Worm (Caenorhabditis elegans) whole organism, mixed stage, embryonic: ENCODE measurements around the gene rpap-3.

ENCODE experiments used
- lsy-2 ChIP-seq: fragments of 150-350 bp; optimal IDR thresholded peaks from 2 replicates; lab custom pipeline; 2014; ENCODE audit warnings: missing biosample characterization, missing genetic modification characterization
- nhr-28 ChIP-seq: fragments of 150-350 bp; optimal IDR thresholded peaks from 2 replicates; lab custom pipeline; 2014; ENCODE audit warnings: missing biosample characterization, missing genetic modification characterization
- snpc-4 ChIP-seq: fragments of 150-350 bp; optimal IDR thresholded peaks from 2 replicates; lab custom pipeline; 2014; ENCODE audit warnings: missing biosample characterization, missing genetic modification characterization
- zip-8 ChIP-seq: fragments of 150-350 bp; optimal IDR thresholded peaks from 2 replicates; lab custom pipeline; 2014; ENCODE audit warnings: missing biosample characterization, missing genetic modification characterization

- no peak for TF ChIP-seq zip-8
- TF ChIP-seq snpc-4 (tag; lab: Kevin White, UChicago) = no peak
- TF ChIP-seq nhr-28 (tag; lab: Kevin White, UChicago) = no peak
- TF ChIP-seq lsy-2 = no peak
Measured at ce11 chrIV:7764319-7764718, 14.4 kb downstream of the rpap-3 start.
